Worm (Caenorhabditis elegans): ENCODE data around the gene C18G1.1.

Gene C18G1.1

ce11 chrV:4787166-4787565 is 9.4 kb downstream of the C18G1.1 start, which contains the start of gene R02F11.9:
TSS of gene R02F11.9 (plus strand) at chrV:4787466.
- TF ChIP-seq scrt-1 (GFP tag; IDR thresholded peaks at IDR 0.05) = no peak
- no peak for TF ChIP-seq B0310.2 (tag; optimal IDR thresholded peaks at IDR 0.05)
- TF ChIP-seq ets-7 (tag; optimal IDR thresholded peaks at IDR 0.05) = no peak
- no peak for TF ChIP-seq hmbx-1 (tag; optimal IDR thresholded peaks at IDR 0.05)
- TF ChIP-seq aly-1 (tag; optimal IDR thresholded peaks at IDR 0.05) = no peak
- TF ChIP-seq ama-1 (optimal IDR thresholded peaks at IDR 0.05) = no peak
- no peak for TF ChIP-seq tbx-37 (GFP tag; conservative IDR thresholded peaks at IDR 0.05)
- no peak for TF ChIP-seq pes-1 (GFP tag; IDR thresholded peaks at IDR 0.05)
- TF ChIP-seq tbx-11 (GFP tag; IDR thresholded peaks at IDR 0.05) = no peak
- no peak for TF ChIP-seq F13C5.2 (tag; optimal IDR thresholded peaks at IDR 0.05)
- no peak for TF ChIP-seq tra-4 (tag; optimal IDR thresholded peaks at IDR 0.05)
- TF ChIP-seq hnd-1 (tag; optimal IDR thresholded peaks at IDR 0.05) = no peak
- TF ChIP-seq flt-1 (GFP tag; IDR thresholded peaks at IDR 0.05) = no peak
- no peak for TF ChIP-seq ceh-13 (GFP tag; optimal IDR thresholded peaks at IDR 0.05)
- TF ChIP-seq hmg-4 (GFP tag; optimal IDR thresholded peaks at IDR 0.05) = no peak
- TF ChIP-seq ceh-36 (tag; optimal IDR thresholded peaks at IDR 0.05) = no peak

ce11 chrV:4787836-4788235 is 10.1 kb downstream of the C18G1.1 start:
- TF ChIP-seq hmbx-1 (tag; optimal IDR thresholded peaks at IDR 0.05) = no peak
- TF ChIP-seq tbx-11 (GFP tag; IDR thresholded peaks at IDR 0.05) = no peak
- TF ChIP-seq hnd-1 (tag; optimal IDR thresholded peaks at IDR 0.05) = no peak
- TF ChIP-seq ets-7 (tag; optimal IDR thresholded peaks at IDR 0.05) = no peak
- TF ChIP-seq ceh-36 (tag; optimal IDR thresholded peaks at IDR 0.05) = no peak
- TF ChIP-seq tbx-37 (GFP tag; conservative IDR thresholded peaks at IDR 0.05) = no peak

- TF ChIP-seq hnd-1 (tag; optimal IDR thresholded peaks at IDR 0.05) (no peak), F13C5.2 (tag; optimal IDR thresholded peaks at IDR 0.05) (no peak), tra-4 (tag; optimal IDR thresholded peaks at IDR 0.05) (no peak), sea-1 (GFP tag; conservative IDR thresholded peaks at IDR 0.05) (no peak), ceh-36 (tag; optimal IDR thresholded peaks at IDR 0.05) (no peak), pes-1 (GFP tag; IDR thresholded peaks at IDR 0.05) (no peak), flt-1 (GFP tag; IDR thresholded peaks at IDR 0.05) (no peak), aly-1 (tag; optimal IDR thresholded peaks at IDR 0.05) (no peak)
These were observed 11.1 kb downstream of the C18G1.1 start, which contains the start of gene R02F11.10 for ce11 chrV:4788823-4789222. TSS of gene R02F11.10 (plus strand) at chrV:4789123.

- TF ChIP-seq F13C5.2 (tag; optimal IDR thresholded peaks at IDR 0.05) (no peak), B0310.2 (tag; optimal IDR thresholded peaks at IDR 0.05) (no peak), pes-1 (GFP tag; IDR thresholded peaks at IDR 0.05) (no peak), hnd-1 (tag; optimal IDR thresholded peaks at IDR 0.05) (no peak), hmg-4 (GFP tag; optimal IDR thresholded peaks at IDR 0.05) (no peak), ama-1 (optimal IDR thresholded peaks at IDR 0.05) (no peak), tra-4 (tag; optimal IDR thresholded peaks at IDR 0.05) (no peak)
These were observed 12.6 kb downstream of the C18G1.1 start, which contains the start of gene R02F11.12 for ce11 chrV:4790368-4790767. TSS of gene R02F11.12 (plus strand) at chrV:4790668.

- TF ChIP-seq pes-1 (GFP tag; IDR thresholded peaks at IDR 0.05) (no peak), aly-1 (tag; optimal IDR thresholded peaks at IDR 0.05) (no peak), tbx-11 (GFP tag; IDR thresholded peaks at IDR 0.05) (no peak), F13C5.2 (tag; optimal IDR thresholded peaks at IDR 0.05) (no peak), hmbx-1 (tag; optimal IDR thresholded peaks at IDR 0.05) (no peak), ceh-13 (GFP tag; optimal IDR thresholded peaks at IDR 0.05) (no peak), tra-4 (tag; optimal IDR thresholded peaks at IDR 0.05) (no peak), ceh-36 (tag; optimal IDR thresholded peaks at IDR 0.05) (no peak), ama-1 (optimal IDR thresholded peaks at IDR 0.05) (no peak), hmg-4 (GFP tag; optimal IDR thresholded peaks at IDR 0.05) (no peak), B0310.2 (tag; optimal IDR thresholded peaks at IDR 0.05) (no peak), hnd-1 (tag; optimal IDR thresholded peaks at IDR 0.05) (no peak), scrt-1 (GFP tag; IDR thresholded peaks at IDR 0.05) (no peak), ets-7 (tag; optimal IDR thresholded peaks at IDR 0.05) (no peak)
These were observed 13.8 kb downstream of the C18G1.1 start, which contains the start of gene R02F11.11 for ce11 chrV:4791569-4791968. TSS of gene R02F11.11 (plus strand) at chrV:4791869.

- no peak for TF ChIP-seq tbx-11 (GFP tag; IDR thresholded peaks at IDR 0.05)
- no peak for TF ChIP-seq scrt-1 (GFP tag; IDR thresholded peaks at IDR 0.05)
- no peak for TF ChIP-seq aly-1 (tag; optimal IDR thresholded peaks at IDR 0.05)
- TF ChIP-seq tra-4 (tag; optimal IDR thresholded peaks at IDR 0.05) = no peak
- no peak for TF ChIP-seq F13C5.2 (tag; optimal IDR thresholded peaks at IDR 0.05)
- TF ChIP-seq sea-1 (GFP tag; conservative IDR thresholded peaks at IDR 0.05) = no peak
- TF ChIP-seq ceh-13 (GFP tag; optimal IDR thresholded peaks at IDR 0.05) = no peak
- no peak for TF ChIP-seq hmbx-1 (tag; optimal IDR thresholded peaks at IDR 0.05)
- TF ChIP-seq B0310.2 (tag; optimal IDR thresholded peaks at IDR 0.05) = no peak
- TF ChIP-seq ets-7 (tag; optimal IDR thresholded peaks at IDR 0.05) = no peak
- no peak for TF ChIP-seq flt-1 (GFP tag; IDR thresholded peaks at IDR 0.05)
- no peak for TF ChIP-seq pes-1 (GFP tag; IDR thresholded peaks at IDR 0.05)
- TF ChIP-seq ama-1 (optimal IDR thresholded peaks at IDR 0.05) = no peak
- TF ChIP-seq hnd-1 (tag; optimal IDR thresholded peaks at IDR 0.05) = no peak
- TF ChIP-seq tbx-37 (GFP tag; conservative IDR thresholded peaks at IDR 0.05) = no peak
- TF ChIP-seq hmg-4 (GFP tag; optimal IDR thresholded peaks at IDR 0.05) = no peak
- TF ChIP-seq ceh-36 (tag; optimal IDR thresholded peaks at IDR 0.05) = no peak
These were observed 16.5 kb downstream of the C18G1.1 start, which contains the start of gene R02F11.2 for ce11 chrV:4794308-4794707. TSS of gene R02F11.2 (plus strand) at chrV:4794599.

- no peak for TF ChIP-seq tbx-11 (GFP tag; IDR thresholded peaks at IDR 0.05)
- TF ChIP-seq tbx-37 (GFP tag; conservative IDR thresholded peaks at IDR 0.05) = no peak
- no peak for TF ChIP-seq flt-1 (GFP tag; IDR thresholded peaks at IDR 0.05)
- TF ChIP-seq ceh-36 (tag; optimal IDR thresholded peaks at IDR 0.05) = no peak
- TF ChIP-seq scrt-1 (GFP tag; IDR thresholded peaks at IDR 0.05) = no peak
- no peak for TF ChIP-seq hmbx-1 (tag; optimal IDR thresholded peaks at IDR 0.05)
- TF ChIP-seq F13C5.2 (tag; optimal IDR thresholded peaks at IDR 0.05) = no peak
- TF ChIP-seq ceh-13 (GFP tag; optimal IDR thresholded peaks at IDR 0.05) = no peak
These were observed 23.0 kb downstream of the C18G1.1 start, which contains the start of gene R02F11.1 for ce11 chrV:4800794-4801193. TSS of gene R02F11.1 (plus strand) at chrV:4801094.

- TF ChIP-seq ceh-13 (GFP tag; optimal IDR thresholded peaks at IDR 0.05) (no peak), flt-1 (GFP tag; IDR thresholded peaks at IDR 0.05) (no peak), sea-1 (GFP tag; conservative IDR thresholded peaks at IDR 0.05) (no peak), pes-1 (GFP tag; IDR thresholded peaks at IDR 0.05) (no peak), hmg-4 (GFP tag; optimal IDR thresholded peaks at IDR 0.05) (no peak), ceh-36 (tag; optimal IDR thresholded peaks at IDR 0.05) (no peak), tbx-37 (GFP tag; conservative IDR thresholded peaks at IDR 0.05) (no peak), tra-4 (tag; optimal IDR thresholded peaks at IDR 0.05) (no peak), hnd-1 (tag; optimal IDR thresholded peaks at IDR 0.05) (no peak)
These were observed 24.2 kb downstream of the C18G1.1 start for ce11 chrV:4801943-4802342.

Data from whole organism, early embryonic.